Fruit fly (Drosophila melanogaster) whole organism, embryonic: ENCODE measurements around the gene CG4783.

Experiments
- B-H1 ChIP-seq: fragments of 200-800 bp; sonication (Bioruptor generic); IDR thresholded peaks from 3 replicates; pipeline ENCODE4 v1.3.6; 2022; ENCODE audit warnings: missing biosample characterization, missing genetic modification characterization
- BEAF-32 ChIP-seq: fragments of 200-800 bp; sonication (Bioruptor generic); optimal IDR thresholded peaks from 3 replicates; lab custom pipeline; 2017; ENCODE audit warnings: missing biosample characterization, missing genetic modification characterization, mild to moderate bottlenecking, moderate library complexity, missing genetic modification reagents
- CG10267 ChIP-seq: fragments of 200-800 bp; sonication (Bioruptor generic); optimal IDR thresholded peaks from 2 replicates; lab custom pipeline; 2018; ENCODE audit warnings: missing biosample characterization, mild to moderate bottlenecking, missing genetic modification characterization, moderate library complexity
- CG10462 ChIP-seq: fragments of 200-800 bp; sonication (Bioruptor generic); optimal IDR thresholded peaks from 2 replicates; lab custom pipeline; 2016; ENCODE audit warnings: missing biosample characterization, missing genetic modification characterization
- CG11093 ChIP-seq: fragments of 200-800 bp; sonication (Bioruptor generic); IDR thresholded peaks from 3 replicates; pipeline ENCODE4 v1.3.6; 2022; ENCODE audit warnings: missing biosample characterization, missing genetic modification characterization
- CG11504 ChIP-seq: fragments of 200-800 bp; sonication (Bioruptor generic); optimal IDR thresholded peaks from 3 replicates; lab custom pipeline; 2019; ENCODE audit warnings: missing biosample characterization, mild to moderate bottlenecking, missing genetic modification characterization, moderate library complexity
- CG11723 ChIP-seq: fragments of 200-800 bp; sonication (Bioruptor generic); optimal IDR thresholded peaks from 2 replicates; lab custom pipeline; 2017; ENCODE audit warnings: missing biosample characterization, mild to moderate bottlenecking, missing genetic modification characterization
- CG12299 ChIP-seq: fragments of 200-800 bp; sonication (Bioruptor generic); optimal IDR thresholded peaks from 2 replicates; lab custom pipeline; 2018; ENCODE audit warnings: missing biosample characterization, mild to moderate bottlenecking, missing genetic modification characterization
- CG12659 ChIP-seq: fragments of 200-800 bp; sonication (Bioruptor generic); optimal IDR thresholded peaks from 3 replicates; lab custom pipeline; 2017; ENCODE audit warnings: mild to moderate bottlenecking, missing biosample characterization, missing genetic modification reagents, missing genetic modification characterization
- CG13296 ChIP-seq: fragments of 200-800 bp; sonication (Bioruptor generic); optimal IDR thresholded peaks from 3 replicates; lab custom pipeline; 2018; ENCODE audit warnings: missing biosample characterization, mild to moderate bottlenecking, missing genetic modification characterization
- CG13894 ChIP-seq: fragments of 200-800 bp; sonication (Bioruptor generic); optimal IDR thresholded peaks from 3 replicates; lab custom pipeline; 2018; ENCODE audit warnings: missing biosample characterization, mild to moderate bottlenecking, missing genetic modification characterization, moderate library complexity
- CG14014 ChIP-seq: fragments of 200-800 bp; sonication (Bioruptor generic); IDR thresholded peaks from 2 replicates; pipeline ENCODE4 v1.3.6; 2022; ENCODE audit warnings: missing biosample characterization, missing genetic modification characterization
- CG15073 ChIP-seq: fragments of 200-800 bp; sonication (Bioruptor generic); optimal IDR thresholded peaks from 2 replicates; lab custom pipeline; 2016; ENCODE audit warnings: missing biosample characterization, missing genetic modification characterization
- CG17612 ChIP-seq: fragments of 200-800 bp; sonication (Bioruptor generic); IDR thresholded peaks from 2 replicates; pipeline ENCODE4 v1.3.6; 2022; ENCODE audit warnings: missing biosample characterization, missing genetic modification characterization
- CG30431 ChIP-seq: fragments of 200-800 bp; sonication (Bioruptor generic); optimal IDR thresholded peaks from 2 replicates; lab custom pipeline; 2017; ENCODE audit warnings: missing biosample characterization, missing genetic modification characterization
- CG3726 ChIP-seq: fragments of 200-800 bp; sonication (Bioruptor generic); IDR thresholded peaks from 3 replicates; pipeline ENCODE4, ENCODE4 v1.3.6; 2022; ENCODE audit warnings: missing biosample characterization, missing genetic modification characterization
- CG3995 ChIP-seq: fragments of 200-800 bp; sonication (Bioruptor generic); optimal IDR thresholded peaks from 3 replicates; lab custom pipeline; 2016; ENCODE audit warnings: missing biosample characterization, missing genetic modification characterization
- CG42726 ChIP-seq: fragments of 200-800 bp; sonication (Bioruptor generic); IDR thresholded peaks from 2 replicates; pipeline ENCODE4 v1.3.6; 2022; ENCODE audit warnings: missing biosample characterization, missing genetic modification characterization; ENCODE audit not compliant: partially characterized antibody
- CG6683 ChIP-seq: fragments of 200-800 bp; sonication (Bioruptor generic); optimal IDR thresholded peaks from 2 replicates; lab custom pipeline; 2017; ENCODE audit warnings: missing biosample characterization, mild to moderate bottlenecking, missing genetic modification characterization, missing genetic modification reagents
- CG7372 ChIP-seq: fragments of 200-800 bp; sonication (Bioruptor generic); IDR thresholded peaks from 2 replicates; pipeline ENCODE4 v1.3.6; 2022; ENCODE audit warnings: missing biosample characterization, missing genetic modification characterization
- CG7745 ChIP-seq: fragments of 200-800 bp; sonication (Bioruptor generic); optimal IDR thresholded peaks from 2 replicates; lab custom pipeline; 2018; ENCODE audit warnings: missing biosample characterization, mild to moderate bottlenecking, missing genetic modification characterization, moderate library complexity
- CG8388 ChIP-seq: fragments of 200-800 bp; sonication (Bioruptor generic); optimal IDR thresholded peaks from 2 replicates; lab custom pipeline; 2019; ENCODE audit warnings: missing biosample characterization, mild to moderate bottlenecking, missing genetic modification characterization, moderate library complexity
- CG9727 ChIP-seq: fragments of 200-800 bp; sonication (Bioruptor generic); optimal IDR thresholded peaks from 3 replicates; lab custom pipeline; 2017; ENCODE audit warnings: missing biosample characterization, mild to moderate bottlenecking, missing genetic modification characterization
- D ChIP-seq, 2 experiments: fragments of 200-800 bp in 1 of 2; fragments of >200 bp in 1 of 2; sonication (Bioruptor generic) in 1 of 2; optimal IDR thresholded peaks; 2 replicates in 1 of 2; 3 replicates in 1 of 2; lab custom pipeline; 2017; ENCODE audit warnings: mild to moderate bottlenecking in 1 of 2, missing biosample characterization in 1 of 2, missing genetic modification characterization in 1 of 2, missing genetic modification reagents in 1 of 2
- Dref ChIP-seq: fragments of 200-800 bp; sonication (Bioruptor generic); IDR thresholded peaks from 2 replicates; pipeline ENCODE4 v1.3.6; 2022; ENCODE audit warnings: missing biosample characterization, missing genetic modification characterization
- E2f2 ChIP-seq: fragments of 200-800 bp; sonication (Bioruptor generic); IDR thresholded peaks from 2 replicates; pipeline ENCODE4 v1.3.6; 2022; ENCODE audit warnings: missing biosample characterization, missing genetic modification characterization
- Fer2 ChIP-seq: fragments of 200-800 bp; sonication (Bioruptor generic); optimal IDR thresholded peaks from 2 replicates; lab custom pipeline; 2018; ENCODE audit warnings: missing biosample characterization, mild to moderate bottlenecking, missing genetic modification characterization, moderate library complexity
- Kr ChIP-seq: fragments of 200-800 bp; sonication (Bioruptor generic); optimal IDR thresholded peaks from 2 replicates; lab custom pipeline; 2017; ENCODE audit warnings: missing biosample characterization, mild to moderate bottlenecking, missing genetic modification characterization
- Meics ChIP-seq: fragments of 200-800 bp; sonication (Bioruptor generic); optimal IDR thresholded peaks from 2 replicates; lab custom pipeline; 2017; ENCODE audit warnings: missing biosample characterization, mild to moderate bottlenecking, missing genetic modification characterization
- Mrtf ChIP-seq: fragments of 200-800 bp; sonication (Bioruptor generic); IDR thresholded peaks from 3 replicates; pipeline ENCODE4 v1.3.6; 2022; ENCODE audit warnings: missing biosample characterization, missing genetic modification characterization
- NfI ChIP-seq: fragments of 200-800 bp; sonication (Bioruptor generic); optimal IDR thresholded peaks from 3 replicates; lab custom pipeline; 2018; ENCODE audit warnings: missing biosample characterization, mild to moderate bottlenecking, missing genetic modification characterization, moderate library complexity
- PHDP ChIP-seq: fragments of 200-800 bp; sonication (Bioruptor generic); optimal IDR thresholded peaks from 3 replicates; lab custom pipeline; 2018; ENCODE audit warnings: missing biosample characterization, mild to moderate bottlenecking, missing genetic modification characterization, moderate library complexity
- Rx ChIP-seq: fragments of 200-800 bp; sonication (Bioruptor generic); IDR thresholded peaks from 2 replicates; pipeline ENCODE4 v1.3.6; 2022; ENCODE audit warnings: missing biosample characterization, missing genetic modification characterization
- Scr ChIP-seq: fragments of 200-800 bp; sonication (Bioruptor generic); IDR thresholded peaks from 2 replicates; pipeline ENCODE4 v1.3.6; 2022; ENCODE audit warnings: missing biosample characterization, missing genetic modification characterization; ENCODE audit not compliant: partially characterized antibody
- Stat92E ChIP-seq, 3 experiments: fragments of >200 bp in 2 of 3; fragments of 200-800 bp in 1 of 3; sonication (Bioruptor generic) in 1 of 3; optimal IDR thresholded peaks; 2 replicates each; lab custom pipeline; 2017 to 2019; ENCODE audit warnings: missing biosample characterization in 3 of 3, missing genetic modification characterization in 3 of 3, mild to moderate bottlenecking in 1 of 3, moderate library complexity in 1 of 3
- ash1 ChIP-seq: fragments of 200-800 bp; sonication (Bioruptor generic); optimal IDR thresholded peaks from 2 replicates; lab custom pipeline; 2018; ENCODE audit warnings: missing biosample characterization, mild to moderate bottlenecking, missing genetic modification characterization
- bowl ChIP-seq: fragments of 200-800 bp; sonication (Bioruptor generic); IDR thresholded peaks from 2 replicates; pipeline ENCODE4 v1.3.6; 2022; ENCODE audit warnings: missing biosample characterization, missing genetic modification characterization
- corto ChIP-seq: fragments of 200-800 bp; sonication (Bioruptor generic); optimal IDR thresholded peaks from 2 replicates; lab custom pipeline; 2016; ENCODE audit warnings: missing biosample characterization, mild to moderate bottlenecking, missing genetic modification characterization, moderate library complexity
- dysf ChIP-seq: fragments of 200-800 bp; sonication (Bioruptor generic); IDR thresholded peaks from 3 replicates; pipeline ENCODE4 v1.3.6; 2022; ENCODE audit warnings: missing biosample characterization, missing genetic modification characterization
- ewg ChIP-seq: fragments of 200-800 bp; sonication (Bioruptor generic); optimal IDR thresholded peaks from 3 replicates; lab custom pipeline; 2017; ENCODE audit warnings: mild to moderate bottlenecking, missing biosample characterization, missing genetic modification reagents, missing genetic modification characterization
- fu2 ChIP-seq: fragments of 200-800 bp; sonication (Bioruptor generic); optimal IDR thresholded peaks from 2 replicates; lab custom pipeline; 2016; ENCODE audit warnings: missing biosample characterization, missing genetic modification characterization
- gcm2 ChIP-seq: fragments of 200-800 bp; sonication (Bioruptor generic); optimal IDR thresholded peaks from 2 replicates; lab custom pipeline; 2016; ENCODE audit warnings: missing biosample characterization, missing genetic modification characterization
- gt ChIP-seq: fragments of 200-800 bp; sonication (Bioruptor generic); IDR thresholded peaks from 2 replicates; pipeline ENCODE4 v1.3.6; 2022; ENCODE audit warnings: missing biosample characterization, missing genetic modification characterization
- inv ChIP-seq: fragments of 200-800 bp; sonication (Bioruptor generic); IDR thresholded peaks from 2 replicates; pipeline ENCODE4 v1.3.6; 2022; ENCODE audit warnings: missing biosample characterization, missing genetic modification characterization; ENCODE audit not compliant: partially characterized antibody
- org-1 ChIP-seq: fragments of 200-800 bp; sonication (Bioruptor generic); optimal IDR thresholded peaks from 2 replicates; lab custom pipeline; 2017; ENCODE audit warnings: missing biosample characterization, missing genetic modification characterization
- prd ChIP-seq, 3 experiments: fragments of >200 bp in 2 of 3; fragments of 200-800 bp in 1 of 3; sonication (Bioruptor generic) in 1 of 3; optimal IDR thresholded peaks in 2 of 3; IDR thresholded peaks in 1 of 3; 2 replicates in 2 of 3; 3 replicates in 1 of 3; pipeline versions ENCODE4 v1.3.6 to Lab custom; 2017 to 2022; ENCODE audit warnings: missing biosample characterization in 1 of 3, missing genetic modification characterization in 1 of 3
- tna ChIP-seq: fragments of 200-800 bp; sonication (Bioruptor generic); IDR thresholded peaks from 2 replicates; pipeline ENCODE4 v1.3.6; 2022; ENCODE audit warnings: missing biosample characterization, missing genetic modification characterization; ENCODE audit not compliant: partially characterized antibody
- unc-4 ChIP-seq: fragments of 200-800 bp; sonication (Bioruptor generic); IDR thresholded peaks from 2 replicates; pipeline ENCODE4 v1.3.6; 2022; ENCODE audit warnings: missing biosample characterization, missing genetic modification characterization; ENCODE audit not compliant: partially characterized antibody
- usp ChIP-seq: fragments of >200 bp; optimal IDR thresholded peaks from 2 replicates; lab custom pipeline; 2017; ENCODE audit warnings: missing biosample characterization, missing genetic modification characterization

The CG4783 gene

dm6 chr3R:19998418-19998817 lies 50.2 kb downstream of the CG4783 start (continued):
- no peak for TF ChIP-seq CG7745 (tag; lab: Kevin White, UChicago)
- peak; percentile 62 for TF ChIP-seq CG12659
- TF ChIP-seq inv (GFP tag; lab: Robert Waterston, UW) = no peak
- no peak for TF ChIP-seq Stat92E (GFP tag; optimal IDR thresholded peaks at IDR 0.05; lab: Kevin White, UChicago)
- no peak for TF ChIP-seq D (optimal IDR thresholded peaks at IDR 0.05; lab: Kevin White, UChicago)
- TF ChIP-seq D (GFP tag; optimal IDR thresholded peaks at IDR 0.05; lab: Kevin White, UChicago) = peak; percentile 80
- no peak for TF ChIP-seq corto (GFP tag; lab: Kevin White, UChicago)
- TF ChIP-seq usp (GFP tag; lab: Kevin White, UChicago) = no peak
- TF ChIP-seq tna = no peak
- TF ChIP-seq Scr (GFP tag; lab: Robert Waterston, UW) = no peak
- TF ChIP-seq Dref = no peak
- TF ChIP-seq gt (GFP tag; lab: Robert Waterston, UW) = 0 out of 2 replicates have a peak, but pooled peaks have one; percentile 10
- TF ChIP-seq CG6683 (GFP tag; lab: Kevin White, UChicago) = peak; percentile 8
- no peak for TF ChIP-seq CG42726 (GFP tag; lab: Robert Waterston, UW)
- TF ChIP-seq org-1 = peak; percentile 46
- TF ChIP-seq CG14014 = peak; percentile 59
- TF ChIP-seq CG10462 = peak; percentile 66
- peak; percentile 68 for TF ChIP-seq CG11723 (GFP tag; lab: Kevin White, UChicago)
- no peak for TF ChIP-seq Kr
- TF ChIP-seq gcm2 (GFP tag; lab: Kevin White, UChicago) = no peak
- TF ChIP-seq dysf (GFP tag; lab: Robert Waterston, UW) = peak; percentile 72
- no peak for TF ChIP-seq CG17612 (GFP tag; lab: Robert Waterston, UW)
- TF ChIP-seq CG8388 (GFP tag; lab: Kevin White, UChicago) = peak; percentile 71
- peak; percentile 74 for TF ChIP-seq CG10267
- peak; percentile 84 for TF ChIP-seq CG11504 (tag; lab: Kevin White, UChicago)
- TF ChIP-seq CG3995 (GFP tag; lab: Kevin White, UChicago) = no peak
- TF ChIP-seq CG3726 (GFP tag; lab: Robert Waterston, UW) = peak; percentile 69; the same call in 2 of the 3 replicates
- peak; percentile 66 for TF ChIP-seq Rx (GFP tag; lab: Robert Waterston, UW)
- TF ChIP-seq CG11093 = 0 out of 3 replicates have a peak, but pooled peaks have one; percentile 46
- peak; percentile 71 for TF ChIP-seq PHDP (tag; lab: Kevin White, UChicago)
- no peak for TF ChIP-seq E2f2 (GFP tag; lab: Robert Waterston, UW)
- peak; percentile 43 for TF ChIP-seq CG12299
- peak; percentile 51 for TF ChIP-seq CG9727 (GFP tag; lab: Kevin White, UChicago)
- peak; percentile 62 for TF ChIP-seq NfI (GFP tag; lab: Kevin White, UChicago)
- TF ChIP-seq CG7372 (GFP tag; lab: Robert Waterston, UW) = peak; percentile 47; the same call in 1 of the 2 replicates
- peak; percentile 51 for TF ChIP-seq Meics (GFP tag; lab: Kevin White, UChicago)
- no peak for TF ChIP-seq BEAF-32 (GFP tag; lab: Kevin White, UChicago)
- peak; percentile 74 for TF ChIP-seq Mrtf (GFP tag; lab: Robert Waterston, UW)
- TF ChIP-seq unc-4 (GFP tag; lab: Robert Waterston, UW) = no peak
- no peak for TF ChIP-seq CG13894
- no peak for TF ChIP-seq fu2 (GFP tag; lab: Kevin White, UChicago)
- TF ChIP-seq Fer2 (tag; lab: Kevin White, UChicago) = peak; percentile 8
- TF ChIP-seq B-H1 = peak; percentile 66
- TF ChIP-seq CG15073 (GFP tag; lab: Kevin White, UChicago) = no peak
- no peak for TF ChIP-seq prd (optimal IDR thresholded peaks at IDR 0.05; lab: Kevin White, UChicago)
- peak; percentile 89 for TF ChIP-seq prd (GFP tag; IDR thresholded peaks at IDR 0.05; lab: Robert Waterston, UW)
- no peak for TF ChIP-seq ash1 (GFP tag; lab: Kevin White, UChicago)
- TF ChIP-seq CG13296 (GFP tag; lab: Kevin White, UChicago) = no peak
- TF ChIP-seq CG30431 (GFP tag; lab: Kevin White, UChicago) = peak; percentile 75
- peak; percentile 67 for TF ChIP-seq ewg (GFP tag; lab: Kevin White, UChicago)
- 0 out of 2 replicates have a peak, but pooled peaks have one; percentile 26 for TF ChIP-seq bowl (GFP tag; lab: Robert Waterston, UW)
